Fruit fly (Drosophila melanogaster): ENCODE measurements around the gene Fas2.
A peak's percentile ranks its signal among the peaks of the same experiment; 100 is the strongest.

Gene Fas2

DNA sequence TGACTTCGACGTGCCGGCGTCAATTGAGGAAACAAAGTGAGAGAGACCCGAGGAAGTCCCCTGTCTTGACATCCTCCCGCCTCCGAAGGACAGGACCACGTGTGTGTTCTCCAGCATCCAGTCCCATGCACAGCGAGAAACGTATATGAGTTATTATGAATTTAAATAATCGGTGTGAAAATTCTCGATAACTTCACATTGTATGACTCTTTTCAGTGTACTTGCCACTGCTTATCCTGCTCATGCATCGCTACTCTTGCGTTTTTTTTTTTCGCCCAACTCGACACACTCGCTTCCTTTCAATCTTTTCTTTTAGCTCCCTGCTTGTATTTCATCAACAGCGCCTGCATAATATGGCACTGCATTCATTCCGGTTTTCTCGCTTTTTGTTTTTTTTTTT is 30.1 kb downstream of the Fas2 start (continued):
- TF ChIP-seq OdsH (GFP tag; optimal IDR thresholded peaks at IDR 0.05), result peak; percentile 53
- TF ChIP-seq Ets96B (tag; optimal IDR thresholded peaks at IDR 0.05), result peak; percentile 37
- peak; percentile 18 for TF ChIP-seq CG32006 (GFP tag; optimal IDR thresholded peaks at IDR 0.05)
- TF ChIP-seq CG8119 (GFP tag; IDR thresholded peaks at IDR 0.05), result no peak
- peak; percentile 39 for TF ChIP-seq CG10669 (GFP tag; optimal IDR thresholded peaks at IDR 0.05)
- TF ChIP-seq CG3919 (GFP tag; optimal IDR thresholded peaks at IDR 0.05), result peak; percentile 70
- peak; percentile 35 for TF ChIP-seq Ets21C (GFP tag; optimal IDR thresholded peaks at IDR 0.05)
- TF ChIP-seq CG16779 (tag; optimal IDR thresholded peaks at IDR 0.05), result no peak

DNA sequence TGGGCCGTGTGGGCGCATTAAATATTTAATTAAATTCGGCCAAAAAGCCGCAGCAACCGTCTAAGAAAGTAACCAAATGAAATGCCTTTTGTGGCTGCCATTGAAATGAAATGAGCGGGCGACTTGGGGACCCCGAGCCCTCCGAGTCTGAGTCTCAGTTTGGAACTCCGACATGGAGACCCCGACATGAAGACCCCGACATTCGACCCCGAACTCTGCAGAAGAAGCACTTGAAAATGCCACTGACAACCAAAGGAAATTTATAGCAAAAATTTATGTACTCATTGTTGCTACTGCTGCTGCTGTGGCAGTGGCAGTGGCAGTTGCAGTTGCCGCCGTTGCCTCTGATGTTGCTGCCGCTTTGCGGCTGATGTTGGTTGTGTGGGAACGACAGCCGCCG is 32.5 kb downstream of the Fas2 start:
- TF ChIP-seq CG32006 (GFP tag; optimal IDR thresholded peaks at IDR 0.05), result no peak
- TF ChIP-seq svp (GFP tag), result peak; percentile 26
- peak; percentile 79 for TF ChIP-seq CG8319 (GFP tag; optimal IDR thresholded peaks at IDR 0.05)

DNA sequence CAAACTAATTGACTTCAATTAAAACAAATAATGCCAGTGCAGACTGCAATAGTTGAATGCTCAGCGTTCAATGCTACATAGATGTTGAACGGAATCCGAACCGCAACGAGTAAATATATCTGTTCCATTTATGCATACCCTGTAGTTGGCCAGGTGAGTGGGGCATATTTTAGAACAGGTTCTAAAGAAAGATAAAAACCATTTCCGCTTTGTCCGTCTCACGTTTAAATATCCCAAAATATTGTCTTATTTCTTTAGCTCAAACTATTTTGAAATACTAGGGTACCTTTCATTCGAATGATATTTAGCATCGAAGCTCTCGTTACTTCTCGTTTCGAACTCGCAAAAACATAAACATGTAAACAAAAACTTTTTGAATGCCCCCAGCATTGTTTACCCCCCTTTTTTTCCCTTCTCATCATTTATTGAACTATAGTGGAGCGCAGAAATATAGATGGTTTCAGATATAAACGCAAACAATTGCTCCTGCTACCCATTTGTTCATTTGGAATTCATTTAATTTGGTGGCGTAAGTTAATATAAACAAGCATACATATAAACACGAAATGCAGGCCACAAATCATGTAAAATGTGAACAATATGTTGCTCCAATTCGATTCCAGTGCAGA is 33.6 kb downstream of the Fas2 start:
- TF ChIP-seq esn (GFP tag; optimal IDR thresholded peaks at IDR 0.05) (no peak), CG3032 (tag; optimal IDR thresholded peaks at IDR 0.05) (no peak), Ets96B (tag; optimal IDR thresholded peaks at IDR 0.05) (peak; percentile 0), CG1621 (tag; optimal IDR thresholded peaks at IDR 0.05) (no peak), topi (GFP tag; optimal IDR thresholded peaks at IDR 0.05) (peak; percentile 9), CG11294 (GFP tag; IDR thresholded peaks at IDR 0.05) (peak; percentile 43; the same call in 1 of the 2 replicates), fd85E (GFP tag; optimal IDR thresholded peaks at IDR 0.05) (no peak), dsx (GFP tag; optimal IDR thresholded peaks at IDR 0.05; ENCODE audit: poor library complexity, severe bottlenecking) (no peak), eg (GFP tag; IDR thresholded peaks at IDR 0.05) (peak; percentile 79), cyc (GFP tag; optimal IDR thresholded peaks at IDR 0.05) (peak; percentile 22), CG31627 (GFP tag; optimal IDR thresholded peaks at IDR 0.05) (no peak), CG8632 (GFP tag; optimal IDR thresholded peaks at IDR 0.05) (no peak), CG6276 (GFP tag; optimal IDR thresholded peaks at IDR 0.05) (no peak), Sox14 (GFP tag; optimal IDR thresholded peaks at IDR 0.05) (peak; percentile 4), Gug (GFP tag; IDR thresholded peaks at IDR 0.05) (0 out of 2 replicates have a peak, but pooled peaks have one; percentile 20), dac (GFP tag; optimal IDR thresholded peaks at IDR 0.05) (no peak), CG16779 (tag; optimal IDR thresholded peaks at IDR 0.05) (no peak), CG10669 (GFP tag; optimal IDR thresholded peaks at IDR 0.05) (no peak), CG10631 (GFP tag; optimal IDR thresholded peaks at IDR 0.05) (peak; percentile 23), CG8119 (GFP tag; IDR thresholded peaks at IDR 0.05) (peak; percentile 47; the same call in 2 of the 3 replicates), achi (GFP tag; optimal IDR thresholded peaks at IDR 0.05) (peak; percentile 24), Met (GFP tag; optimal IDR thresholded peaks at IDR 0.05) (peak; percentile 28), svp (GFP tag) (peak; percentile 20), Smox (GFP tag; optimal IDR thresholded peaks at IDR 0.05) (no peak), CG15336 (GFP tag; IDR thresholded peaks at IDR 0.05) (peak; percentile 64), OdsH (GFP tag; optimal IDR thresholded peaks at IDR 0.05) (peak; percentile 46), CG11902 (GFP tag; optimal IDR thresholded peaks at IDR 0.05) (no peak), Hr39 (GFP tag; optimal IDR thresholded peaks at IDR 0.05) (peak; percentile 33), Eip78C (GFP tag) (peak; percentile 67), CG4318 (GFP tag; optimal IDR thresholded peaks at IDR 0.05) (no peak), ss (GFP tag; optimal IDR thresholded peaks at IDR 0.05) (no peak), CG11762 (GFP tag; optimal IDR thresholded peaks at IDR 0.05; ENCODE audit: insufficient read depth) (no peak), CG32006 (GFP tag; optimal IDR thresholded peaks at IDR 0.05) (peak; percentile 38), Hr4 (GFP tag; optimal IDR thresholded peaks at IDR 0.05) (peak; percentile 9), CG6163 (GFP tag; IDR thresholded peaks at IDR 0.05) (peak; percentile 77), Eip93F (GFP tag; optimal IDR thresholded peaks at IDR 0.05) (no peak), fd59A (GFP tag; optimal IDR thresholded peaks at IDR 0.05) (no peak), CG3919 (GFP tag; optimal IDR thresholded peaks at IDR 0.05) (peak; percentile 20), pdm3 (GFP tag; optimal IDR thresholded peaks at IDR 0.05) (peak; percentile 37), net (GFP tag; optimal IDR thresholded peaks at IDR 0.05) (no peak), acj6 (GFP tag; optimal IDR thresholded peaks at IDR 0.05) (peak; percentile 33), CG6854 (GFP tag; optimal IDR thresholded peaks at IDR 0.05) (no peak), Sox102F (GFP tag; optimal IDR thresholded peaks at IDR 0.05) (peak; percentile 10)
